Worm (Caenorhabditis elegans) whole organism, young adult: ENCODE data around the gene CD4.8.

Experiments
- B0035.1 ChIP-seq: sonication (generic microtip); optimal IDR thresholded peaks from 2 replicates; lab custom pipeline; 2016; ENCODE audit warnings: missing genetic modification characterization, mild to moderate bottlenecking, missing compliant biosample characterization, missing genotype, missing genetic modification reagents
- C06A6.2 ChIP-seq: fragments of 200-800 bp; sonication (Bioruptor generic); conservative IDR thresholded peaks from 2 replicates; pipeline ENCODE4 v1.3.6; 2022; ENCODE audit warnings: missing genetic modification characterization, missing compliant biosample characterization
- C17E4.6 ChIP-seq: fragments of 200-800 bp; sonication (Bioruptor generic); IDR thresholded peaks from 2 replicates; pipeline ENCODE4 v1.3.6; 2022; ENCODE audit warnings: missing genetic modification reagents, missing genetic modification characterization, missing compliant biosample characterization
- F33H1.4 ChIP-seq: fragments of 200-800 bp; sonication (Bioruptor generic); IDR thresholded peaks from 2 replicates; pipeline ENCODE4 v1.3.6; 2022; ENCODE audit warnings: missing genetic modification reagents, missing genetic modification characterization, missing compliant biosample characterization
- K12H6.12 ChIP-seq: fragments of 200-800 bp; sonication (Bioruptor generic); optimal IDR thresholded peaks from 2 replicates; lab custom pipeline; 2018; ENCODE audit warnings: mild to moderate bottlenecking, missing genetic modification characterization, missing compliant biosample characterization
- T26A5.8 ChIP-seq: sonication (generic microtip); optimal IDR thresholded peaks from 2 replicates; lab custom pipeline; 2016; ENCODE audit warnings: missing genetic modification characterization, missing compliant biosample characterization
- Y53F4B.3 ChIP-seq: fragments of 200-800 bp; sonication (Bioruptor generic); IDR thresholded peaks from 2 replicates; pipeline ENCODE4 v1.3.6; 2022; ENCODE audit warnings: missing genetic modification reagents, missing genetic modification characterization, missing compliant biosample characterization
- Y53G8AR.9 ChIP-seq: fragments of 200-800 bp; sonication (Bioruptor generic); conservative IDR thresholded peaks from 2 replicates; pipeline ENCODE4 v1.3.6; 2022; ENCODE audit warnings: missing genetic modification reagents, missing genetic modification characterization, missing compliant biosample characterization
- Y79H2A.3 ChIP-seq: fragments of 200-800 bp; sonication (Bioruptor generic); conservative IDR thresholded peaks from 2 replicates; pipeline ENCODE4 v1.3.6; 2022; ENCODE audit warnings: missing genetic modification reagents, missing genetic modification characterization, missing compliant biosample characterization
- attf-3 ChIP-seq: fragments of 200-800 bp; sonication (Bioruptor generic); conservative IDR thresholded peaks from 2 replicates; pipeline ENCODE4 v1.3.6; 2022; ENCODE audit warnings: missing genetic modification reagents, missing genetic modification characterization, missing compliant biosample characterization
- attf-6 ChIP-seq: fragments of 200-800 bp; sonication (Bioruptor generic); IDR thresholded peaks from 2 replicates; pipeline ENCODE4 v1.3.6; 2022; ENCODE audit warnings: missing genetic modification reagents, missing genetic modification characterization, missing compliant biosample characterization
- ccch-3 ChIP-seq: fragments of 200-800 bp; sonication (Bioruptor generic); optimal IDR thresholded peaks from 2 replicates; lab custom pipeline; 2018; ENCODE audit warnings: mild to moderate bottlenecking, missing genetic modification characterization, missing compliant biosample characterization
- ceh-79 ChIP-seq: sonication (generic microtip); optimal IDR thresholded peaks from 2 replicates; lab custom pipeline; 2017; ENCODE audit warnings: mild to moderate bottlenecking, missing genetic modification characterization, missing compliant biosample characterization
- ceh-91 ChIP-seq: fragments of 200-800 bp; sonication (Bioruptor generic); IDR thresholded peaks from 2 replicates; pipeline ENCODE4 v1.3.6; 2022; ENCODE audit warnings: missing genetic modification reagents, missing genetic modification characterization, missing compliant biosample characterization
- egl-18 ChIP-seq: fragments of 200-800 bp; sonication (Bioruptor generic); IDR thresholded peaks from 2 replicates; pipeline ENCODE4 v1.3.6; 2022; ENCODE audit warnings: missing genetic modification reagents, missing genetic modification characterization, missing compliant biosample characterization
- egl-44 ChIP-seq: fragments of 200-800 bp; sonication (Bioruptor generic); IDR thresholded peaks from 2 replicates; pipeline ENCODE4 v1.3.6; 2022; ENCODE audit warnings: missing genetic modification reagents, missing genetic modification characterization, missing compliant biosample characterization
- ets-4 ChIP-seq: fragments of 200-800 bp; sonication (Bioruptor generic); optimal IDR thresholded peaks from 2 replicates; lab custom pipeline; 2018; ENCODE audit warnings: mild to moderate bottlenecking, missing genetic modification characterization, missing compliant biosample characterization
- gei-17 ChIP-seq: fragments of 200-800 bp; sonication (Bioruptor generic); optimal IDR thresholded peaks from 2 replicates; lab custom pipeline; 2018; ENCODE audit warnings: mild to moderate bottlenecking, missing genetic modification characterization, missing compliant biosample characterization
- hlh-12 ChIP-seq: sonication (generic microtip); optimal IDR thresholded peaks from 2 replicates; lab custom pipeline; 2016; ENCODE audit warnings: missing genetic modification characterization, missing compliant biosample characterization
- hrde-1 ChIP-seq: sonication (generic microtip); optimal IDR thresholded peaks from 2 replicates; lab custom pipeline; 2016; ENCODE audit warnings: missing genetic modification characterization, mild to moderate bottlenecking, missing compliant biosample characterization, moderate library complexity, missing genotype, missing genetic modification reagents, borderline replicate concordance
- let-526 ChIP-seq: fragments of 200-800 bp; sonication (Bioruptor generic); IDR thresholded peaks from 2 replicates; pipeline ENCODE4 v1.3.6; 2022; ENCODE audit warnings: missing genetic modification reagents, missing genetic modification characterization, missing compliant biosample characterization
- lir-1 ChIP-seq: fragments of 200-800 bp; sonication (Bioruptor generic); conservative IDR thresholded peaks from 2 replicates; pipeline ENCODE4 v1.3.6; 2022; ENCODE audit warnings: missing genetic modification reagents, missing genetic modification characterization, missing compliant biosample characterization
- madf-3 ChIP-seq: fragments of 200-800 bp; sonication (Bioruptor generic); IDR thresholded peaks from 2 replicates; pipeline ENCODE4 v1.3.6; 2022; ENCODE audit warnings: missing genetic modification reagents, missing genetic modification characterization, missing compliant biosample characterization
- madf-8 ChIP-seq: fragments of 200-800 bp; sonication (Bioruptor generic); conservative IDR thresholded peaks from 2 replicates; pipeline ENCODE4 v1.3.6; 2022; ENCODE audit warnings: missing genetic modification reagents, missing genetic modification characterization, missing compliant biosample characterization
- nhr-27 ChIP-seq: fragments of 200-800 bp; sonication (Bioruptor generic); optimal IDR thresholded peaks from 2 replicates; lab custom pipeline; 2018; ENCODE audit warnings: mild to moderate bottlenecking, missing genetic modification characterization, moderate library complexity, missing compliant biosample characterization
- nhr-80 ChIP-seq: sonication (generic microtip); optimal IDR thresholded peaks from 2 replicates; lab custom pipeline; 2016; ENCODE audit warnings: missing genetic modification characterization, missing compliant biosample characterization
- pbrm-1 ChIP-seq: fragments of 200-800 bp; sonication (Bioruptor generic); IDR thresholded peaks from 2 replicates; pipeline ENCODE4 v1.3.6; 2022; ENCODE audit warnings: missing genetic modification reagents, missing genetic modification characterization, missing compliant biosample characterization
- rpc-1 ChIP-seq, 2 experiments: fragments of 150-350 bp in 1 of 2; sonication (generic microtip) in 1 of 2; optimal IDR thresholded peaks; 2 replicates each; lab custom pipeline; 2014 to 2018; ENCODE audit warnings: missing biosample characterization in 1 of 2, missing genetic modification characterization in 1 of 2, missing genetic modification reagents in 1 of 2, missing genotype in 1 of 2
- snpc-1.3 ChIP-seq: sonication (generic microtip); optimal IDR thresholded peaks from 2 replicates; lab custom pipeline; 2017; ENCODE audit warnings: missing genetic modification characterization, mild to moderate bottlenecking, missing compliant biosample characterization, antibody characterized with exemption, moderate library complexity, missing genotype, missing genetic modification reagents; ENCODE audit not compliant: insufficient read depth
- snpc-3.4 ChIP-seq: sonication (generic microtip); optimal IDR thresholded peaks from 2 replicates; lab custom pipeline; 2017; ENCODE audit warnings: missing genetic modification characterization, mild to moderate bottlenecking, missing compliant biosample characterization, antibody characterized with exemption, moderate library complexity, missing genotype, missing genetic modification reagents
- somi-1 ChIP-seq: fragments of 200-800 bp; sonication (Bioruptor generic); optimal IDR thresholded peaks from 2 replicates; lab custom pipeline; 2018; ENCODE audit warnings: mild to moderate bottlenecking, missing genetic modification characterization, missing compliant biosample characterization
- zfh-2 ChIP-seq: fragments of 200-800 bp; sonication (Bioruptor generic); conservative IDR thresholded peaks from 2 replicates; pipeline ENCODE4 v1.3.6; 2022; ENCODE audit warnings: missing genetic modification reagents, missing genetic modification characterization, missing compliant biosample characterization
- ztf-22 ChIP-seq: fragments of 200-800 bp; sonication (Bioruptor generic); optimal IDR thresholded peaks from 2 replicates; lab custom pipeline; 2018; ENCODE audit warnings: mild to moderate bottlenecking, missing genetic modification characterization, moderate library complexity, missing compliant biosample characterization

CD4.8 gene

ce11 chrV:5601263-5601662 is at the start of gene CD4.8:
Gene CD4.8 (minus strand): TSS chrV:5601363.
- no peak for TF ChIP-seq Y79H2A.3 (GFP tag; lab: Robert Waterston, UW)
- no peak for TF ChIP-seq attf-6 (GFP tag; lab: Robert Waterston, UW)
- no peak for TF ChIP-seq somi-1 (GFP tag; lab: Kevin White, UChicago)
- no peak for TF ChIP-seq snpc-3.4
- no peak for TF ChIP-seq ets-4
- no peak for TF ChIP-seq gei-17
- no peak for TF ChIP-seq C06A6.2 (GFP tag; lab: Robert Waterston, UW)
- no peak for TF ChIP-seq hlh-12 (tag; lab: Kevin White, UChicago)
- no peak for TF ChIP-seq attf-3 (GFP tag; lab: Robert Waterston, UW)
- no peak for TF ChIP-seq Y53G8AR.9 (GFP tag; lab: Robert Waterston, UW)
- no peak for TF ChIP-seq ccch-3 (GFP tag; lab: Kevin White, UChicago)
- no peak for TF ChIP-seq C17E4.6
- no peak for TF ChIP-seq hrde-1 (tag; lab: Kevin White, UChicago)
- no peak for TF ChIP-seq K12H6.12
- TF ChIP-seq lir-1 (GFP tag; lab: Robert Waterston, UW), result no peak

ce11 chrV:5647359-5647758 is 46.2 kb upstream of the CD4.8 start, which contains the start of gene C14C11.4:
Gene C14C11.4 (plus strand): TSS chrV:5647610.
- peak; percentile 39 for TF ChIP-seq ets-4
- no peak for TF ChIP-seq nhr-27 (tag; lab: Kevin White, UChicago)
- TF ChIP-seq C17E4.6, result no peak
- no peak for TF ChIP-seq T26A5.8
- TF ChIP-seq B0035.1 (tag; lab: Kevin White, UChicago), result no peak
- peak; percentile 86 for TF ChIP-seq nhr-80
- no peak for TF ChIP-seq zfh-2 (GFP tag; lab: Robert Waterston, UW)
- no peak for TF ChIP-seq madf-8 (GFP tag; lab: Robert Waterston, UW)
- TF ChIP-seq pbrm-1, result no peak

- TF ChIP-seq Y53F4B.3 (GFP tag; lab: Robert Waterston, UW), result no peak
- TF ChIP-seq egl-44 (GFP tag; lab: Robert Waterston, UW), result no peak
- TF ChIP-seq ztf-22, result no peak
- TF ChIP-seq snpc-1.3 (tag; lab: Kevin White, UChicago), result no peak
- TF ChIP-seq ccch-3 (GFP tag; lab: Kevin White, UChicago), result no peak
- no peak for TF ChIP-seq snpc-3.4
- TF ChIP-seq rpc-1 (optimal IDR thresholded peaks at IDR 0.05; lab: Kevin White, UChicago), result no peak
- TF ChIP-seq rpc-1 (tag; optimal IDR thresholded peaks at IDR 0.05; lab: Kevin White, UChicago), result no peak
- no peak for TF ChIP-seq nhr-80
- no peak for TF ChIP-seq let-526
- no peak for TF ChIP-seq ceh-79
- TF ChIP-seq egl-18, result no peak
- TF ChIP-seq madf-3 (GFP tag; lab: Robert Waterston, UW), result no peak
- TF ChIP-seq, all 124 proteins: peak for 0
Observed at ce11 chrV:5644171-5644570, 43.0 kb upstream of the CD4.8 start, which contains the start of gene srx-117. Gene srx-117 (plus strand): TSS chrV:5644471.

ce11 chrV:5640072-5640471 is 38.9 kb upstream of the CD4.8 start:
- TF ChIP-seq ceh-91, result peak; percentile 39; the same call in 1 of the 2 replicates
- 0 out of 2 replicates have a peak, but pooled peaks have one; percentile 29 for TF ChIP-seq madf-8 (GFP tag; lab: Robert Waterston, UW)
- peak; percentile 66 for TF ChIP-seq F33H1.4
